Fruit fly (Drosophila melanogaster) whole organism, adult: ENCODE measurements around the gene Pex19.

Experiments used
- CG12768 ChIP-seq: fragments of 200-800 bp; sonication (Bioruptor generic); optimal IDR thresholded peaks from 2 replicates; lab custom pipeline; 2017; ENCODE audit warnings: missing biosample characterization, missing genetic modification characterization, mild to moderate bottlenecking, moderate library complexity, missing genetic modification reagents
- CG33017 ChIP-seq: fragments of 200-800 bp; sonication (Bioruptor generic); optimal IDR thresholded peaks from 2 replicates; lab custom pipeline; 2018; ENCODE audit warnings: missing biosample characterization, mild to moderate bottlenecking, missing genetic modification characterization, moderate library complexity
- CG5204 ChIP-seq: fragments of 200-800 bp; sonication (Bioruptor generic); optimal IDR thresholded peaks from 2 replicates; lab custom pipeline; 2016; ENCODE audit warnings: missing biosample characterization, missing genetic modification characterization
- CG7045 ChIP-seq: fragments of 200-800 bp; sonication (Bioruptor generic); optimal IDR thresholded peaks from 2 replicates; lab custom pipeline; 2017; ENCODE audit warnings: missing biosample characterization, mild to moderate bottlenecking, missing genetic modification characterization
- CG7101 ChIP-seq: fragments of 200-800 bp; sonication (Bioruptor generic); optimal IDR thresholded peaks from 2 replicates; lab custom pipeline; 2018; ENCODE audit warnings: missing biosample characterization, mild to moderate bottlenecking, missing genetic modification characterization, moderate library complexity
- Crg-1 ChIP-seq: fragments of 200-800 bp; sonication (Bioruptor generic); optimal IDR thresholded peaks from 2 replicates; lab custom pipeline; 2016; ENCODE audit warnings: missing biosample characterization, missing genetic modification characterization
- Mnt ChIP-seq: fragments of 200-800 bp; sonication (Bioruptor generic); optimal IDR thresholded peaks from 2 replicates; lab custom pipeline; 2016; ENCODE audit warnings: missing biosample characterization, mild to moderate bottlenecking, missing genetic modification characterization
- cic ChIP-seq: fragments of 200-800 bp; sonication (Bioruptor generic); optimal IDR thresholded peaks from 2 replicates; lab custom pipeline; 2017; ENCODE audit warnings: missing biosample characterization, mild to moderate bottlenecking, missing genetic modification characterization, moderate library complexity
- cnc ChIP-seq, 2 experiments: fragments of >200 bp; optimal IDR thresholded peaks; 2 replicates each; lab custom pipeline; 2017
- kay ChIP-seq: fragments of 200-800 bp; sonication (Bioruptor generic); peaks from one replicate; lab custom pipeline; 2016; ENCODE audit warnings: missing biosample characterization, missing genetic modification characterization, borderline replicate concordance
- tj ChIP-seq: fragments of 200-800 bp; sonication (Bioruptor generic); optimal IDR thresholded peaks from 3 replicates; lab custom pipeline; 2017; ENCODE audit warnings: missing biosample characterization, mild to moderate bottlenecking, missing genetic modification characterization, moderate library complexity
- toe ChIP-seq: fragments of 200-800 bp; sonication (Bioruptor generic); optimal IDR thresholded peaks from 2 replicates; lab custom pipeline; 2016; ENCODE audit warnings: missing biosample characterization, missing genetic modification characterization

DNA sequence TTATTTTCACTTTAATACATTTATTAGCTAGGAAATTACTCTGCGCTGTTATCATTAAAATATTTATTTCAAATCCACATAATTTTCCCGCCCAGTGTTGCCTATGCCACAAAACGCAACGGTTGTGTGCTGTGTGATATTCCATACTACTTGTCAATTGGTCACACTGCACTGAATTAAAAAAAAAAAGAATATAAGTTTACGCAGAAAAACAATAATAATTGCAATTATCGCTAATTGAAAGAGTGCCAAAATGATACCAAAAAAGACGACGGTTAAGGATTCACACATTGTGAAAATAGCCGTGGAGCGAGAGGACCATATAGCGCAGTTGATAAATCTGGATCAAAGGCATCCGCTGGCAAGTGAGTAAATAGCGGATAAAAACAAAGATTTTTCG lies 6.1 kb downstream of the Pex19 start, which contains the start of gene Ced-12:
- TF ChIP-seq tj (no peak), cnc (optimal IDR thresholded peaks at IDR 0.05; lab: Kevin White, UChicago) (no peak), CG7045 (GFP tag; lab: Kevin White, UChicago) (no peak), CG33017 (tag; lab: Kevin White, UChicago) (no peak), CG5204 (GFP tag; lab: Kevin White, UChicago) (no peak), CG12768 (no peak), cic (no peak), Crg-1 (GFP tag; lab: Kevin White, UChicago) (no peak), Mnt (GFP tag; lab: Kevin White, UChicago) (no peak), toe (GFP tag; lab: Kevin White, UChicago) (no peak), CG7101 (tag; lab: Kevin White, UChicago) (no peak), kay (GFP tag; lab: Kevin White, UChicago) (no peak)
